Fruit fly (Drosophila melanogaster) whole organism, pupa: Measurements from ENCODE around the gene CG13476.
A peak's percentile ranks its signal among the peaks of the same experiment; 100 is the strongest.

Source experiments
- CG10348 ChIP-seq: fragments of 200-800 bp; sonication (Bioruptor generic); IDR thresholded peaks from 2 replicates; pipeline ENCODE4 v1.3.6; 2022; ENCODE audit warnings: missing biosample characterization, missing genetic modification characterization
- CG12605 ChIP-seq: fragments of 200-800 bp; sonication (Bioruptor generic); IDR thresholded peaks from 2 replicates; pipeline ENCODE4 v1.3.6; 2022; ENCODE audit warnings: missing biosample characterization, missing genetic modification characterization
- CG13204 ChIP-seq: fragments of 200-800 bp; sonication (Bioruptor generic); optimal IDR thresholded peaks from 2 replicates; lab custom pipeline; 2018; ENCODE audit warnings: missing biosample characterization, mild to moderate bottlenecking, missing genetic modification characterization, moderate library complexity
- CG14655 ChIP-seq: fragments of 200-800 bp; sonication (Bioruptor generic); optimal IDR thresholded peaks from 3 replicates; lab custom pipeline; 2017; ENCODE audit warnings: mild to moderate bottlenecking, missing biosample characterization, missing genetic modification reagents, missing genetic modification characterization
- CG15710 ChIP-seq: fragments of 200-800 bp; sonication (Bioruptor generic); optimal IDR thresholded peaks from 2 replicates; lab custom pipeline; 2018; ENCODE audit warnings: missing biosample characterization, mild to moderate bottlenecking, missing genetic modification characterization, moderate library complexity
- CG17806 ChIP-seq: fragments of 200-800 bp; sonication (Bioruptor generic); optimal IDR thresholded peaks from 2 replicates; lab custom pipeline; 2018; ENCODE audit warnings: missing biosample characterization, mild to moderate bottlenecking, missing genetic modification characterization, moderate library complexity
- CG32121 ChIP-seq: fragments of 200-800 bp; sonication (Bioruptor generic); IDR thresholded peaks from 2 replicates; pipeline ENCODE4 v1.3.6; 2022; ENCODE audit warnings: missing biosample characterization, missing genetic modification characterization
- CG34367 ChIP-seq: fragments of 200-800 bp; sonication (Bioruptor generic); optimal IDR thresholded peaks from 2 replicates; lab custom pipeline; 2018; ENCODE audit warnings: missing biosample characterization, mild to moderate bottlenecking, missing genetic modification characterization
- CG4496 ChIP-seq: fragments of 200-800 bp; sonication (Bioruptor generic); IDR thresholded peaks from 3 replicates; pipeline ENCODE4 v1.3.6; 2022; ENCODE audit warnings: missing biosample characterization, missing genetic modification characterization
- CG8159 ChIP-seq: fragments of 200-800 bp; sonication (Bioruptor generic); optimal IDR thresholded peaks from 3 replicates; lab custom pipeline; 2018; ENCODE audit warnings: missing biosample characterization, mild to moderate bottlenecking, missing genetic modification characterization, moderate library complexity
- CG8301 ChIP-seq: fragments of 200-800 bp; sonication (Bioruptor generic); optimal IDR thresholded peaks from 2 replicates; lab custom pipeline; 2018; ENCODE audit warnings: missing biosample characterization, mild to moderate bottlenecking, missing genetic modification characterization
- CG9948 ChIP-seq: fragments of 200-800 bp; sonication (Bioruptor generic); optimal IDR thresholded peaks from 2 replicates; lab custom pipeline; 2018; ENCODE audit warnings: missing biosample characterization, mild to moderate bottlenecking, missing genetic modification characterization, moderate library complexity
- D1 ChIP-seq: fragments of 200-800 bp; sonication (Bioruptor generic); optimal IDR thresholded peaks from 2 replicates; lab custom pipeline; 2018; ENCODE audit warnings: missing biosample characterization, mild to moderate bottlenecking, missing genetic modification characterization, moderate library complexity
- EcR ChIP-seq: fragments of 200-800 bp; sonication (Bioruptor generic); optimal IDR thresholded peaks from 3 replicates; lab custom pipeline; 2019; ENCODE audit warnings: missing biosample characterization, missing genetic modification characterization, mild to moderate bottlenecking, moderate library complexity, missing genetic modification reagents
- Ets98B ChIP-seq: fragments of 200-800 bp; sonication (Bioruptor generic); IDR thresholded peaks from 2 replicates; pipeline ENCODE4 v1.3.6; 2022; ENCODE audit warnings: missing biosample characterization, missing genetic modification characterization
- Pif1A ChIP-seq: fragments of 200-800 bp; sonication (Bioruptor generic); optimal IDR thresholded peaks from 3 replicates; lab custom pipeline; 2016; ENCODE audit warnings: missing biosample characterization, missing genetic modification characterization
- Pif1B ChIP-seq: fragments of 200-800 bp; sonication (Bioruptor generic); optimal IDR thresholded peaks from 3 replicates; lab custom pipeline; 2016; ENCODE audit warnings: missing biosample characterization, missing genetic modification characterization
- Snoo ChIP-seq: fragments of 200-800 bp; sonication (Bioruptor generic); optimal IDR thresholded peaks from 3 replicates; lab custom pipeline; 2017; ENCODE audit warnings: missing biosample characterization, mild to moderate bottlenecking, missing genetic modification characterization, inconsistent platforms
- fd96Ca ChIP-seq: fragments of 200-800 bp; sonication (Bioruptor generic); IDR thresholded peaks from 3 replicates; pipeline ENCODE4 v1.3.6; 2022; ENCODE audit warnings: missing biosample characterization, missing genetic modification characterization
- gl ChIP-seq: fragments of 200-800 bp; sonication (Bioruptor generic); optimal IDR thresholded peaks from 2 replicates; lab custom pipeline; 2018; ENCODE audit warnings: missing biosample characterization, mild to moderate bottlenecking, missing genetic modification characterization
- rn ChIP-seq: fragments of 200-800 bp; sonication (Bioruptor generic); IDR thresholded peaks from 2 replicates; pipeline ENCODE4 v1.3.6; 2022; ENCODE audit warnings: missing biosample characterization, missing genetic modification characterization

Gene CG13476

dm6 chr3L:14673740-14674463 is 31.4 kb upstream of the CG13476 start:
- no peak for TF ChIP-seq CG4496
- no peak for TF ChIP-seq Pif1B (GFP tag; lab: Kevin White, UChicago)
- no peak for TF ChIP-seq CG17806 (tag; lab: Kevin White, UChicago)
- no peak for TF ChIP-seq CG13204 (GFP tag; lab: Kevin White, UChicago)
- no peak for TF ChIP-seq Pif1A (GFP tag; lab: Kevin White, UChicago)
- TF ChIP-seq CG12605 (GFP tag; lab: Robert Waterston, UW): no peak
- TF ChIP-seq CG9948 (tag; lab: Kevin White, UChicago): no peak
- TF ChIP-seq CG10348 (GFP tag; lab: Robert Waterston, UW): no peak
- no peak for TF ChIP-seq gl
- TF ChIP-seq fd96Ca (GFP tag; lab: Robert Waterston, UW): no peak
- no peak for TF ChIP-seq CG34367 (tag; lab: Kevin White, UChicago)
- TF ChIP-seq, all 21 proteins: peak for 0

DNA sequence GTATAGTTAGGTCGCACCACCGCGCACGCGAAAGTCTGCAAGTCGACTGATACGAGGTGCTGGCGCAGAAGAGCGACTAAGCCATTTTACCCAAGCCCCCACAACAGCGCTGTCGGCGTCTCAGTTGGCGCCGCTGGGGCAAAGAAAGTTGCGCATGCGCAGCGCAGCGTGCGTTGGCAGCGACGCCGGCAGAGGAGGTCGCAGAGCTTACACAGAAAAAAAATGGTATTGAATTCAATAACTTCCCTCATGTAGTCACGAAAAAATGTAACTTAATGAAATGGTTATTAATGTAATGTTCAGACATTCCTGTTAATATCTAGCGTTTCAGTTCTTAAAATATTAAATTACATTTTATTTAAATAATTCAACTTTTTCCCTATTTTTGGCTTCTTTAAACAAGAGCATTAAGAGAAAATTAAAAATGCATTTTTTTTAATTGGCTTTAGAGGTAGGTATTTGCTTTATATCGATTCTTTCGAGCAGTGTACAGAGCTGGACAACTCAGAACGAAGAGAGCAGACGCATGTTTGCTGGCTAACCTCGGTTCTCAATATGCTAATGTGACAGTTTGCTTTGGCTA is 27.1 kb upstream of the CG13476 start, which contains the start of gene CG4914:
Gene CG4914 (minus strand): TSS at position 51 of the 583 bp plus-strand sequence.
- TF ChIP-seq CG4496 (peak; percentile 77), CG15710 (peak; percentile 72), gl (no peak), D1 (tag; lab: Kevin White, UChicago) (peak; percentile 80), CG17806 (tag; lab: Kevin White, UChicago) (peak; percentile 79), CG34367 (tag; lab: Kevin White, UChicago) (peak; percentile 67), CG8301 (tag; lab: Kevin White, UChicago) (peak; percentile 94), CG9948 (tag; lab: Kevin White, UChicago) (peak; percentile 86), CG32121 (GFP tag; lab: Robert Waterston, UW) (peak; percentile 66; the same call in 1 of the 2 replicates), Snoo (peak; percentile 88), Ets98B (peak; percentile 44; the same call in 1 of the 2 replicates), Pif1A (GFP tag; lab: Kevin White, UChicago) (peak; percentile 62), CG10348 (GFP tag; lab: Robert Waterston, UW) (no peak), EcR (no peak), CG8159 (tag; lab: Kevin White, UChicago) (peak; percentile 64), fd96Ca (GFP tag; lab: Robert Waterston, UW) (0 out of 3 replicates have a peak, but pooled peaks have one; percentile 40), CG12605 (GFP tag; lab: Robert Waterston, UW) (peak; percentile 35; the same call in 1 of the 2 replicates), rn (peak; percentile 51), CG13204 (GFP tag; lab: Kevin White, UChicago) (no peak), Pif1B (GFP tag; lab: Kevin White, UChicago) (peak; percentile 44), CG14655 (GFP tag; lab: Kevin White, UChicago) (peak; percentile 96)

DNA sequence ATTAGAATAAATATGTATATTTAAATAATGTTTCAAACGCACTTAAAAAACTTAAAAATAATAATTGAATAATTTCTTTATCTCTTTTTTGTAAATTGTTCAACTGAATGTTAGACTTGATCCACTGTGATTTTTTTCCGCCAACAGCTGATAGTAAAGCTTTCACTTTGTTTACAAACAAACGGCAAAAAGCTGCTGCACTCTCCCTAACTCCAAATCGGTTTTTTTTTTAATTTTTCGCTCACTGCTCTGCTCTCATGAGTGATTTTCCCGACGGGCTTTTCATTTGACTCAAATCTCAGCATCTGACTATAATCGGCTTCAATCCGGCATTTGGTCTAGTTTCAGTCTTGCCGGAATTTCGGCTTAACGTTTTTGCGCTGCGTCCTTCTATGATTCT is 23.8 kb upstream of the CG13476 start:
- TF ChIP-seq EcR (no peak), fd96Ca (GFP tag; lab: Robert Waterston, UW) (no peak), Snoo (no peak), rn (no peak), CG12605 (GFP tag; lab: Robert Waterston, UW) (peak; percentile 79)
- TF ChIP-seq, all 21 proteins: peak for 1

- TF ChIP-seq Ets98B (no peak), CG32121 (GFP tag; lab: Robert Waterston, UW) (no peak), CG4496 (no peak), CG17806 (tag; lab: Kevin White, UChicago) (no peak), Pif1B (GFP tag; lab: Kevin White, UChicago) (no peak), CG12605 (GFP tag; lab: Robert Waterston, UW) (no peak), fd96Ca (GFP tag; lab: Robert Waterston, UW) (no peak), EcR (no peak), CG8301 (tag; lab: Kevin White, UChicago) (no peak), Pif1A (GFP tag; lab: Kevin White, UChicago) (no peak)
- TF ChIP-seq, all 21 proteins: peak for 0
Observed at dm6 chr3L:14684468-14684867, 20.8 kb upstream of the CG13476 start, which contains the start of gene Dnaaf6. TSS of gene Dnaaf6 (plus strand) at chr3L:14684768.

dm6 chr3L:14686251-14686650 is 19.0 kb upstream of the CG13476 start:
- no peak for TF ChIP-seq CG15710
- TF ChIP-seq CG32121 (GFP tag; lab: Robert Waterston, UW): no peak
- no peak for TF ChIP-seq CG12605 (GFP tag; lab: Robert Waterston, UW)

- TF ChIP-seq CG34367 (tag; lab: Kevin White, UChicago) (no peak), EcR (no peak), CG10348 (GFP tag; lab: Robert Waterston, UW) (no peak), CG15710 (no peak), CG9948 (tag; lab: Kevin White, UChicago) (no peak), CG4496 (no peak)
- TF ChIP-seq, all 21 proteins: peak for 0
Observed at dm6 chr3L:14691047-14691446, 14.2 kb upstream of the CG13476 start, which contains the start of gene gdrd. TSS of gene gdrd (plus strand) at chr3L:14691347.
